Worm (Caenorhabditis elegans): ENCODE data around the gene Y57A10A.13.

Gene Y57A10A.13

DNA sequence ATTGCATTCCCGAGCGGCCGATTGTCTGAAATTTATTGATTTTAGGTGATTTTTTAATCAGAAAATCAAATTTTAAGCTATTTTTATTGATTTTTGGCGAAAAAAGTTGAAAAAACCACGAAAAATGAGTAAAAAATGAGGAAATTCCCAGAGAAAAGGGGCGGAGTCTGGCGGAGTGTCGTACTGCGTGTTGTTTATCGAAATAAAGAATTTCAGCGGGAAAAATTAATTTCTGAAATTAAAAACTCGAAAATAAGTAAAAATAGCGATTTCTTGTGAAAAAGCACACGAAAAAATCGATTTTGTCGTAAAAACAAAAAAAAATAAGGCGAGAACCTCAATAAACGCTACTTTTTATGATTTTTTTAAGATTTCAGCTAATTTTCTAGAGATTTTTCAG lies at the start of gene Y57A10A.13:
Gene Y57A10A.13 (minus strand): TSS at position 46 of the 400 bp plus-strand sequence.
- TF ChIP-seq flt-1 (GFP tag; IDR thresholded peaks at IDR 0.05) (no peak), ets-7 (tag; optimal IDR thresholded peaks at IDR 0.05) (no peak), ceh-13 (GFP tag; optimal IDR thresholded peaks at IDR 0.05) (no peak), hnd-1 (tag; optimal IDR thresholded peaks at IDR 0.05) (no peak), B0310.2 (tag; optimal IDR thresholded peaks at IDR 0.05) (no peak), tbx-37 (GFP tag; conservative IDR thresholded peaks at IDR 0.05) (no peak), aly-1 (tag; optimal IDR thresholded peaks at IDR 0.05) (no peak), tra-4 (tag; optimal IDR thresholded peaks at IDR 0.05) (no peak), ceh-36 (tag; optimal IDR thresholded peaks at IDR 0.05) (no peak), sea-1 (GFP tag; conservative IDR thresholded peaks at IDR 0.05) (no peak), hmbx-1 (tag; optimal IDR thresholded peaks at IDR 0.05) (no peak), ama-1 (optimal IDR thresholded peaks at IDR 0.05) (no peak), hmg-4 (GFP tag; optimal IDR thresholded peaks at IDR 0.05) (no peak), F13C5.2 (tag; optimal IDR thresholded peaks at IDR 0.05) (no peak), pes-1 (GFP tag; IDR thresholded peaks at IDR 0.05) (no peak), scrt-1 (GFP tag; IDR thresholded peaks at IDR 0.05) (no peak), tbx-11 (GFP tag; IDR thresholded peaks at IDR 0.05) (no peak)

ce11 chrII:12228005-12228404 lies 43.3 kb upstream of the Y57A10A.13 start, which contains the start of gene sinh-1:
Gene sinh-1, plus strand, starts transcription at chrII:12228305.
- TF ChIP-seq scrt-1 (GFP tag; IDR thresholded peaks at IDR 0.05): no peak
- no peak for TF ChIP-seq aly-1 (tag; optimal IDR thresholded peaks at IDR 0.05)
- TF ChIP-seq F13C5.2 (tag; optimal IDR thresholded peaks at IDR 0.05): no peak
- no peak for TF ChIP-seq B0310.2 (tag; optimal IDR thresholded peaks at IDR 0.05)
- no peak for TF ChIP-seq hmbx-1 (tag; optimal IDR thresholded peaks at IDR 0.05)
- no peak for TF ChIP-seq tbx-11 (GFP tag; IDR thresholded peaks at IDR 0.05)
- no peak for TF ChIP-seq ceh-13 (GFP tag; optimal IDR thresholded peaks at IDR 0.05)
- no peak for TF ChIP-seq ceh-36 (tag; optimal IDR thresholded peaks at IDR 0.05)
- TF ChIP-seq ama-1 (optimal IDR thresholded peaks at IDR 0.05): no peak
- no peak for TF ChIP-seq tbx-37 (GFP tag; conservative IDR thresholded peaks at IDR 0.05)
- TF ChIP-seq pes-1 (GFP tag; IDR thresholded peaks at IDR 0.05): no peak
- no peak for TF ChIP-seq flt-1 (GFP tag; IDR thresholded peaks at IDR 0.05)

DNA sequence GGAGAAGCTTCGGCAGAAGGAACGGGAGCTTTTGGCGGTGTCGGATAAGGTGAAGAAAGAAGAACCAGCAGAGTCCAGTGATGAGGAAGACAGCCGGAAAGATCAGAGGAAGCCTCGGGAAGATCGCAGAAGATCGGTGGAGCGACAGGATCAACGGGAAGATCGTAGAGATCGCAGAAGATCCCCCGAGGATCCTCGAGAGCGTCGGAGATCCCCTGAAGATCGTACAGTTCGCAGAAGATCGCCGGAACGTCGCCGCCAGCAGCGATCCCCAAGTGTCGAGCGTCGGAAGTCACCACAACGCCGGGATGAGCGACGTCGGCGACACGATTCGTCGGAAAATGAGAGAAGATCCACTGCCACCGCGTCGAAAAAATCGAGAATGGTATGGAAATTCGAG lies 41.5 kb upstream of the Y57A10A.13 start:
- TF ChIP-seq B0310.2 (tag; optimal IDR thresholded peaks at IDR 0.05) (no peak), pes-1 (GFP tag; IDR thresholded peaks at IDR 0.05) (no peak), hmbx-1 (tag; optimal IDR thresholded peaks at IDR 0.05) (no peak), tbx-11 (GFP tag; IDR thresholded peaks at IDR 0.05) (no peak), ceh-36 (tag; optimal IDR thresholded peaks at IDR 0.05) (no peak), flt-1 (GFP tag; IDR thresholded peaks at IDR 0.05) (no peak), hmg-4 (GFP tag; optimal IDR thresholded peaks at IDR 0.05) (no peak)

- no peak for TF ChIP-seq hmg-4 (GFP tag; optimal IDR thresholded peaks at IDR 0.05)
- TF ChIP-seq pes-1 (GFP tag; IDR thresholded peaks at IDR 0.05): no peak
- no peak for TF ChIP-seq ets-7 (tag; optimal IDR thresholded peaks at IDR 0.05)
- no peak for TF ChIP-seq sea-1 (GFP tag; conservative IDR thresholded peaks at IDR 0.05)
- TF ChIP-seq B0310.2 (tag; optimal IDR thresholded peaks at IDR 0.05): no peak
- TF ChIP-seq tbx-37 (GFP tag; conservative IDR thresholded peaks at IDR 0.05): no peak
- no peak for TF ChIP-seq ceh-13 (GFP tag; optimal IDR thresholded peaks at IDR 0.05)
- no peak for TF ChIP-seq F13C5.2 (tag; optimal IDR thresholded peaks at IDR 0.05)
- TF ChIP-seq ama-1 (optimal IDR thresholded peaks at IDR 0.05): no peak
- TF ChIP-seq ceh-36 (tag; optimal IDR thresholded peaks at IDR 0.05): no peak
- no peak for TF ChIP-seq scrt-1 (GFP tag; IDR thresholded peaks at IDR 0.05)
- no peak for TF ChIP-seq tbx-11 (GFP tag; IDR thresholded peaks at IDR 0.05)
These were observed 40.3 kb upstream of the Y57A10A.13 start, which contains the start of the genes pqn-87 and rsr-2 for ce11 chrII:12224916-12225406. Gene pqn-87, minus strand, starts transcription at chrII:12225086. Gene rsr-2, plus strand, starts transcription at chrII:12225356.

DNA sequence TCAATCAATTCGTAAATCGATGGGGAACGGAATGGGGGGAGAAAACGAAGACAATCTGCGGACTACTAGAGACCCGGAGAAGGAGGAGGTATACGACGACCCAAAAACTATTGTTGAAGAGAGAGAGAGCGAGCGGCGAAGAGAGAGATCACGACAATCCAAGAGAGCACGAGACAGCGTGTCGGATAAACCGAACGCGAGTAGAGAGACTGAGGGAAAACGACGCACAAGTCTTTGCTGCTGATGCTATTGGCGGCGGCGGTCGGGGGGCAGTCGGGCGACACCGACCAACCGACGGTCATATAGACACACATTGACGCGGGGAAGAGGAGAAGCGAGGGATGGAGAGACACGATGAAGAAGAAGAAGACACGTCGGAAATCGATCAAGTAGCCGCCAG lies 37.8 kb upstream of the Y57A10A.13 start:
- TF ChIP-seq ceh-36 (tag; optimal IDR thresholded peaks at IDR 0.05) (no peak), F13C5.2 (tag; optimal IDR thresholded peaks at IDR 0.05) (peak; percentile 50), ceh-13 (GFP tag; optimal IDR thresholded peaks at IDR 0.05) (no peak), pes-1 (GFP tag; IDR thresholded peaks at IDR 0.05) (no peak), ets-7 (tag; optimal IDR thresholded peaks at IDR 0.05) (peak; percentile 22), sea-1 (GFP tag; conservative IDR thresholded peaks at IDR 0.05) (no peak), scrt-1 (GFP tag; IDR thresholded peaks at IDR 0.05) (no peak), aly-1 (tag; optimal IDR thresholded peaks at IDR 0.05) (peak; percentile 64), hmg-4 (GFP tag; optimal IDR thresholded peaks at IDR 0.05) (peak; percentile 70)

DNA sequence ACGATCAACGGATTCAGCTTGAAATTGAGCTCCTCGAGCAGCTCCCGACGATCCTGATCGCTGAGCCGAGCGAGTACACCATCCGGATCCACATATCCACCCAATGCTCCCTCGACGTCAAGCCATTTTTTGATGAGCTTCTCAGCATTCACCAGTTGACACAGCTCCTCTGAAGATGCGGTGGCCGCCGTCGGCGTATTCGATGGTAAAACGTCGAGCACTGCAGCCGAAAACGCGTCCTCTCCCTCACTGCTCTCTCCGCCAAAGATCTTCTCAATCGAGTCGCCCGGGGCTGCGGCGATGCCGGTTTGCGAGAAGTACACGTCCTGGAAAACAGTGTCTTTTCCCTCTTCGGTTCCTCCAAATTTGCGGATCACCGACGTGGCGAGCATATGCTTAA lies 29.9 kb upstream of the Y57A10A.13 start:
- TF ChIP-seq F13C5.2 (tag; optimal IDR thresholded peaks at IDR 0.05) (no peak), B0310.2 (tag; optimal IDR thresholded peaks at IDR 0.05) (peak; percentile 45), tbx-37 (GFP tag; conservative IDR thresholded peaks at IDR 0.05) (no peak)

DNA sequence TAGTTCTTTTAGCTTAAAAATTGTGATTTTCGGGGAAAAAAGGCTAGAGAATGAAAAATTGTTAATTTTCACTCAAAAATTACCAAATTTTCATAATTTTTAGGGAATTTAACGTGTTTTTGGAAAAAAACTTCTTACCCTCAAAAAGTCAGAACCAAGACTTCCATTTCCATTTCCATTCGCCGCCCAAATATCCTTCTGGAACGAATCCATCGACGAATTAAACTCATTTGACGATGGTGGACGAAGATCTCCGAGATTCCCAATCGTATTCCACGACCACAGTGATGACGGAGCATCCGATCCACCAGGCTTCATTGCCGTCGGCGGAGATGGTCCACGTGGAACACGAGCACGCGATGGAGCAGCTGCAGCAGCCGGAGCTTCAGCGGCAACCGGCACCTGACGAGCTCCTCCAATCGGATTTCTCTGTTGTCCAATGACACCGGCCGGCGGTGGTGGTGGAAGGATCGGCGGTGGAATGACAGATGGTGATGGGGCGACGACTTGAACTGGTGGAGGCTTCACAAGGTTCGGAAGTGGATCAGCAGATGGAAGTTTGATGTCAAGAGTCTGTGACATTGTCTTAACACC lies 27.0 kb upstream of the Y57A10A.13 start:
- TF ChIP-seq ama-1 (optimal IDR thresholded peaks at IDR 0.05) (no peak), ceh-13 (GFP tag; optimal IDR thresholded peaks at IDR 0.05) (no peak), tra-4 (tag; optimal IDR thresholded peaks at IDR 0.05) (no peak), sea-1 (GFP tag; conservative IDR thresholded peaks at IDR 0.05) (no peak), flt-1 (GFP tag; IDR thresholded peaks at IDR 0.05) (no peak), pes-1 (GFP tag; IDR thresholded peaks at IDR 0.05) (no peak), B0310.2 (tag; optimal IDR thresholded peaks at IDR 0.05) (no peak), ceh-36 (tag; optimal IDR thresholded peaks at IDR 0.05) (no peak), hmbx-1 (tag; optimal IDR thresholded peaks at IDR 0.05) (no peak), ets-7 (tag; optimal IDR thresholded peaks at IDR 0.05) (no peak), F13C5.2 (tag; optimal IDR thresholded peaks at IDR 0.05) (no peak), scrt-1 (GFP tag; IDR thresholded peaks at IDR 0.05) (no peak), hnd-1 (tag; optimal IDR thresholded peaks at IDR 0.05) (no peak), tbx-37 (GFP tag; conservative IDR thresholded peaks at IDR 0.05) (no peak), hmg-4 (GFP tag; optimal IDR thresholded peaks at IDR 0.05) (no peak), tbx-11 (GFP tag; IDR thresholded peaks at IDR 0.05) (no peak), aly-1 (tag; optimal IDR thresholded peaks at IDR 0.05) (no peak)
